Worm (Caenorhabditis elegans) whole organism, young adult: ENCODE data around the gene C49G7.7.
A peak's percentile ranks its signal among the peaks of the same experiment; 100 is the strongest.

Experiments
- F37B4.10 ChIP-seq: fragments of 200-800 bp; sonication (Bioruptor generic); IDR thresholded peaks from 2 replicates; pipeline ENCODE4 v1.3.6; 2022; ENCODE audit warnings: missing genetic modification characterization, missing compliant biosample characterization
- F52B5.7 ChIP-seq: sonication (generic microtip); optimal IDR thresholded peaks from 2 replicates; lab custom pipeline; 2016; ENCODE audit warnings: mild to moderate bottlenecking, missing genetic modification characterization, missing compliant biosample characterization
- F55B11.4 ChIP-seq: sonication (generic microtip); optimal IDR thresholded peaks from 2 replicates; lab custom pipeline; 2016; ENCODE audit warnings: missing compliant biosample characterization, missing genetic modification characterization, borderline replicate concordance; ENCODE audit not compliant: insufficient read depth
- T26A5.8 ChIP-seq: sonication (generic microtip); optimal IDR thresholded peaks from 2 replicates; lab custom pipeline; 2016; ENCODE audit warnings: missing genetic modification characterization, missing compliant biosample characterization
- Y56A3A.18 ChIP-seq: fragments of 200-800 bp; sonication (Bioruptor generic); IDR thresholded peaks from 2 replicates; pipeline ENCODE4 v1.3.6; 2022; ENCODE audit warnings: missing genetic modification reagents, missing genetic modification characterization, missing compliant biosample characterization
- Y79H2A.3 ChIP-seq: fragments of 200-800 bp; sonication (Bioruptor generic); conservative IDR thresholded peaks from 2 replicates; pipeline ENCODE4 v1.3.6; 2022; ENCODE audit warnings: missing genetic modification reagents, missing genetic modification characterization, missing compliant biosample characterization
- Y95B8A.8 ChIP-seq: fragments of 200-800 bp; sonication (Bioruptor generic); IDR thresholded peaks from 2 replicates; pipeline ENCODE4 v1.3.6; 2022; ENCODE audit warnings: missing genetic modification reagents, missing genetic modification characterization, missing compliant biosample characterization
- atf-7 ChIP-seq: sonication (generic microtip); optimal IDR thresholded peaks from 2 replicates; lab custom pipeline; 2017; ENCODE audit warnings: mild to moderate bottlenecking, missing genetic modification characterization, missing compliant biosample characterization
- attf-5 ChIP-seq: fragments of 200-800 bp; sonication (Bioruptor generic); optimal IDR thresholded peaks from 2 replicates; lab custom pipeline; 2018; ENCODE audit warnings: mild to moderate bottlenecking, missing genetic modification characterization, missing compliant biosample characterization
- cebp-1 ChIP-seq, 2 experiments: fragments of 200-800 bp in 1 of 2; sonication (Bioruptor generic) in 1 of 2; sonication (generic microtip) in 1 of 2; IDR thresholded peaks in 1 of 2; optimal IDR thresholded peaks in 1 of 2; 2 replicates each; pipeline versions ENCODE4 v1.3.6 to Lab custom; 2017 to 2022; ENCODE audit warnings: missing compliant biosample characterization in 2 of 2, missing genetic modification characterization in 2 of 2, mild to moderate bottlenecking in 1 of 2, missing genetic modification reagents in 1 of 2, moderate library complexity in 1 of 2
- cebp-2 ChIP-seq: fragments of 200-800 bp; sonication (Bioruptor generic); IDR thresholded peaks from 2 replicates; pipeline ENCODE4 v1.3.6; 2022; ENCODE audit warnings: missing genetic modification characterization, missing compliant biosample characterization
- ceh-58 ChIP-seq: fragments of 200-800 bp; sonication (Bioruptor generic); IDR thresholded peaks from 2 replicates; pipeline ENCODE4 v1.3.6; 2022; ENCODE audit warnings: missing genetic modification characterization, missing compliant biosample characterization
- die-1 ChIP-seq: sonication (generic microtip); optimal IDR thresholded peaks from 2 replicates; lab custom pipeline; 2016; ENCODE audit warnings: missing genotype, mild to moderate bottlenecking, missing genetic modification characterization, missing compliant biosample characterization
- dpff-1 ChIP-seq: sonication (generic microtip); optimal IDR thresholded peaks from 2 replicates; lab custom pipeline; 2017; ENCODE audit warnings: mild to moderate bottlenecking, missing genetic modification characterization, missing compliant biosample characterization
- efl-1 ChIP-seq: fragments of 150-350 bp; optimal IDR thresholded peaks from 2 replicates; lab custom pipeline; 2014; ENCODE audit warnings: missing biosample characterization, missing genetic modification reagents, missing genetic modification characterization
- hrde-1 ChIP-seq: sonication (generic microtip); optimal IDR thresholded peaks from 2 replicates; lab custom pipeline; 2016; ENCODE audit warnings: missing genetic modification characterization, mild to moderate bottlenecking, missing compliant biosample characterization, moderate library complexity, missing genotype, missing genetic modification reagents, borderline replicate concordance
- let-607 ChIP-seq, 2 experiments: fragments of 200-800 bp in 1 of 2; sonication (Bioruptor generic) in 1 of 2; sonication (generic microtip) in 1 of 2; optimal IDR thresholded peaks; 2 replicates each; lab custom pipeline; 2016 to 2018; ENCODE audit warnings: mild to moderate bottlenecking in 2 of 2, missing compliant biosample characterization in 2 of 2, missing genetic modification characterization in 2 of 2, moderate library complexity in 2 of 2, missing genotype in 1 of 2
- lin-54 ChIP-seq: fragments of 200-800 bp; sonication (Bioruptor generic); optimal IDR thresholded peaks from 2 replicates; lab custom pipeline; 2018; ENCODE audit warnings: mild to moderate bottlenecking, missing genetic modification characterization, missing compliant biosample characterization
- lir-1 ChIP-seq: fragments of 200-800 bp; sonication (Bioruptor generic); conservative IDR thresholded peaks from 2 replicates; pipeline ENCODE4 v1.3.6; 2022; ENCODE audit warnings: missing genetic modification reagents, missing genetic modification characterization, missing compliant biosample characterization
- mcd-1 ChIP-seq: fragments of 200-800 bp; sonication (Bioruptor generic); IDR thresholded peaks from 2 replicates; pipeline ENCODE4 v1.3.6; 2022; ENCODE audit warnings: missing genetic modification reagents, missing genetic modification characterization, missing compliant biosample characterization
- mes-4 ChIP-seq: sonication (generic microtip); optimal IDR thresholded peaks from 2 replicates; lab custom pipeline; 2016; ENCODE audit warnings: missing genotype, missing genetic modification characterization, missing compliant biosample characterization
- nhr-120 ChIP-seq: fragments of 200-800 bp; sonication (Bioruptor generic); IDR thresholded peaks from 2 replicates; pipeline ENCODE4 v1.3.6; 2022; ENCODE audit warnings: missing genetic modification characterization, missing compliant biosample characterization
- nhr-80 ChIP-seq: sonication (generic microtip); optimal IDR thresholded peaks from 2 replicates; lab custom pipeline; 2016; ENCODE audit warnings: missing genetic modification characterization, missing compliant biosample characterization
- pha-4 ChIP-seq: fragments of 150-350 bp; sonication (generic microtip); optimal IDR thresholded peaks from 2 replicates; lab custom pipeline; 2014; ENCODE audit warnings: missing biosample characterization, missing genetic modification reagents, missing genetic modification characterization
- somi-1 ChIP-seq: fragments of 200-800 bp; sonication (Bioruptor generic); optimal IDR thresholded peaks from 2 replicates; lab custom pipeline; 2018; ENCODE audit warnings: mild to moderate bottlenecking, missing genetic modification characterization, missing compliant biosample characterization
- tbx-9 ChIP-seq: sonication (generic microtip); optimal IDR thresholded peaks from 2 replicates; lab custom pipeline; 2016; ENCODE audit warnings: borderline replicate concordance, missing genetic modification characterization, inconsistent platforms, missing compliant biosample characterization
- unc-62 ChIP-seq: fragments of 150-350 bp; optimal IDR thresholded peaks from 2 replicates; lab custom pipeline; 2014; ENCODE audit warnings: missing biosample characterization, missing genetic modification reagents, missing genetic modification characterization
- ztf-18 ChIP-seq: sonication (generic microtip); optimal IDR thresholded peaks from 2 replicates; lab custom pipeline; 2016; ENCODE audit warnings: missing genotype, mild to moderate bottlenecking, missing genetic modification characterization, missing compliant biosample characterization
- ztf-22 ChIP-seq: fragments of 200-800 bp; sonication (Bioruptor generic); optimal IDR thresholded peaks from 2 replicates; lab custom pipeline; 2018; ENCODE audit warnings: mild to moderate bottlenecking, missing genetic modification characterization, moderate library complexity, missing compliant biosample characterization
- ztf-3 ChIP-seq: fragments of 200-800 bp; sonication (Bioruptor generic); optimal IDR thresholded peaks from 2 replicates; lab custom pipeline; 2018; ENCODE audit warnings: mild to moderate bottlenecking, missing genetic modification characterization, missing compliant biosample characterization

Gene C49G7.7

DNA sequence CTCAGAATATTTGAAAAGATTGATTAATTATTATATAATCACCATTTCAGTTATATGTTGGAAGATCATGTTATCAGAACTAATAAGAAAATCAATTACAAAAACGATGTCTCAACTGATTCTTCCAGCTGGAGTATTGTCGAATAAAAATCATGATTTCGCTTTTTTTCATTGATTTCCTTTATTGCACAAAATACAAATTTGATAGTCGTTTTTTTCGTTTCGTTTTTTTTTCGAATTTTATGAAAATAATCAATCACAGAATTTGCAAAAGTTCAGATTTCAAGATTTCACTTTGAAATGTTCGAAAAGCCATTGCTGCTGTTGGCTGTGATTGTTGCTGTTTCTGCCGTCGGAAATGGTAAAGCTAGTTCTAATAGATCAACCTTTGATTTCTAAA, 1.5 kb downstream of the C49G7.7 start, which contains the start of gene C49G7.13:
C49G7.13 (plus strand) TSS at position 301 of the 400 bp plus-strand sequence.
- TF ChIP-seq Y79H2A.3 (GFP tag; lab: Robert Waterston, UW) (no peak), hrde-1 (tag; lab: Kevin White, UChicago) (no peak), dpff-1 (tag; lab: Kevin White, UChicago) (no peak), ztf-18 (no peak), tbx-9 (tag; lab: Kevin White, UChicago) (no peak), Y95B8A.8 (GFP tag; lab: Robert Waterston, UW) (no peak)

DNA sequence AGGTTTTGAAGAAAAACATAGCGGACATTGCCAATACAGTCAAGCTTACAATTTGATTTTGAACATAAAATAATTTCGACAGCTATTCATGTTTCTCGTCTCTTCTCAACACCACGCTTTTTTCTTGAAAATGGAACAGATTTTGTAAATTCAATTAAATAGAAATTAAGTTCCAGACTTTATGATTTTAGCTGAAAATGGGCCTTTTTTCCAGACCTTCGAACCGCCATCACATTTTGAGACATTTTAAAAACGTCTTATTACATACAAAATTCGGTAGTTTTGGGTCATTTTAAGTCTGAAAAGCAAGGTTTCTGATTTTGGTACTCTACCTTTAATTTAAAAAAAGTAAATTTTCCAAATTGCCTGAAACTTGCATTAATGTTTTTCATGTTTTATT, 3.8 kb downstream of the C49G7.7 start, which contains the start of gene C49G7.12:
C49G7.12 (plus strand) TSS at position 301 of the 400 bp plus-strand sequence.
- TF ChIP-seq ztf-3 (GFP tag; lab: Kevin White, UChicago) (no peak), lir-1 (GFP tag; lab: Robert Waterston, UW) (no peak), ztf-22 (no peak), lin-54 (GFP tag; lab: Kevin White, UChicago) (no peak), somi-1 (GFP tag; lab: Kevin White, UChicago) (no peak), nhr-120 (GFP tag; lab: Robert Waterston, UW) (no peak), T26A5.8 (tag; lab: Kevin White, UChicago) (no peak), let-607 (tag; optimal IDR thresholded peaks at IDR 0.05; lab: Kevin White, UChicago) (no peak), pha-4 (tag; lab: Kevin White, UChicago) (no peak), die-1 (tag; lab: Kevin White, UChicago) (no peak), mes-4 (no peak), attf-5 (GFP tag; lab: Kevin White, UChicago) (no peak), atf-7 (no peak), ceh-58 (GFP tag; lab: Robert Waterston, UW) (no peak), efl-1 (no peak)

DNA sequence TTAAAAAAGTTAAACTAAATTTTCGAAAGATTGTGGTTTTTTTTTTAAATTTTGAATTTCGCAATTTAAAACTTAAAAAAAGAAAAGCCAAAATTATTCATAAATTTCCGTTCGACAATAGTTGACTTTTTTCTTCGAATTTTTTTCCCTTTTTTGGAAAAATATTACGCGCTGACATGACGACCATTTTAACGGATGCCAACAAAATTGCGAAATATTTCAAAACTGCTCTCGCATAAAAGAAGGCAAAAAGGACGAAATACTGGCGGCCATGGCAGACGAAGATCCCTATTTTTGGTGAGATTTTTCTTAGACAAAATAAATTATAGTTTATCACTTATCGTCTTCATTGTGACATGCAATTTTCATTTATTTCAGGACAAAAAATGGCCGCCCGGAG, 4.3 kb downstream of the C49G7.7 start:
- no peak for TF ChIP-seq cebp-1 (GFP tag; IDR thresholded peaks at IDR 0.05; lab: Robert Waterston, UW)
- peak; percentile 91 for TF ChIP-seq cebp-1 (tag; optimal IDR thresholded peaks at IDR 0.05; lab: Kevin White, UChicago)
- no peak for TF ChIP-seq somi-1 (GFP tag; lab: Kevin White, UChicago)

DNA sequence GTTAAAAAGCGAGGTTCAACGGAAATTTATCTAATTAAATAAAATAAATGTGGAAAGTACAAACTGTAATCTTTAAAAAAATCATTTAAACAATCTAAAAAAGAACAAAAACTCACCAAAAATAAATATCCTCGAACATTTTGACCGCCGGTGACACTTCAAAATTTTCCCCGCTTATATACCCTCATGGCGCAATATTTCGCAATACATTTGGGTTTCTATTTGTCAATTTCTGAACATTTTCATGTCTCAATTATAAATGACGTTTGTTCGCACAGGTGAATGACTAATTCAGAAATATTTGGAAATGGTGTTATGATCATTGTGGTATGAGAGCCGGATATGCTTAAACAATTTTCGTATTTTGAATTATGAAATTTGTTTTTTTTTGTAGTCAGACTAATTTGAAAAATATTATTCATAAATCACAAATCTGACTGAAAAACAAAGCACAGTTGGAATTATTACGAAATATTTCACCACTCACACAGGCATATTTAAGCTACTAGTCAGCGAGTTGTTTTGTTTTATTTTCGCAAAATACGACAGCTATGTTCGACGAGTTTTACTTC, 7.7 kb downstream of the C49G7.7 start, which contains the start of the genes C49G7.10 and irg-2:
C49G7.10 (minus strand) TSS at position 169 of the 572 bp plus-strand sequence.
irg-2 (plus strand) TSS at position 329 of the 572 bp plus-strand sequence.
- TF ChIP-seq cebp-1 (GFP tag; IDR thresholded peaks at IDR 0.05; lab: Robert Waterston, UW) (peak; percentile 98), cebp-1 (tag; optimal IDR thresholded peaks at IDR 0.05; lab: Kevin White, UChicago) (peak; percentile 100), nhr-80 (tag; lab: Kevin White, UChicago) (peak; percentile 30), unc-62 (peak; percentile 51), mcd-1 (GFP tag; lab: Robert Waterston, UW) (no peak), F52B5.7 (tag; lab: Kevin White, UChicago) (no peak), cebp-2 (GFP tag; lab: Robert Waterston, UW) (peak; percentile 85; the same call in 1 of the 2 replicates), attf-5 (GFP tag; lab: Kevin White, UChicago) (peak; percentile 35), F55B11.4 (tag; lab: Kevin White, UChicago) (no peak)

DNA sequence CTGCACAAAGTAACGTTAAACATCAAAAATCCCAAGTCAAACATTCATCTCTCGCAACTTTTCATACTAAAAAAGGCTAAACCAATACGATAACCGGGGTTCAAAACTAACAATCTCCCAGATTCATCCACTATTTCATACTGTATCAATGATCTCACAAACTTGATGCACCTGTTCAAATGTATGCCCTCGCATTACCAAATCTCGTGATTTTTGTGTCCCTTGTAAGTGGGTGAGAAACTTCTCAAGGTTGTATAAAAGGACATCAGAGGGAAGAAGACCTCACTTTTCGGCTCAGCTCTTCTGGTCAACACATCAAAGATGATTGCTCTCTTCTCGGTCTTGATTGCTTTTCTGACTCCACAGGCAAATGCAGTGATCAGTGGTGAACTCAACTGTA, 9.4 kb downstream of the C49G7.7 start, which contains the start of gene phat-3:
phat-3 (plus strand) TSS at position 301 of the 400 bp plus-strand sequence.
- TF ChIP-seq Y56A3A.18 (GFP tag; lab: Robert Waterston, UW) = no peak
- TF ChIP-seq F37B4.10 (GFP tag; lab: Robert Waterston, UW) = 0 out of 2 replicates have a peak, but pooled peaks have one; percentile 52
